Worm (Caenorhabditis elegans) whole organism, L4/young adult: ENCODE data around the gene snx-13.

Experiments
- W03F9.2 ChIP-seq: fragments of 150-350 bp; optimal IDR thresholded peaks from 2 replicates; lab custom pipeline; 2014; ENCODE audit warnings: missing biosample characterization, missing genetic modification characterization
- dao-5 ChIP-seq: sonication (generic microtip); optimal IDR thresholded peaks from 2 replicates; lab custom pipeline; 2016; ENCODE audit warnings: missing genotype, missing genetic modification characterization, moderate library complexity, missing compliant biosample characterization
- him-1 ChIP-seq: sonication (generic microtip); optimal IDR thresholded peaks from 2 replicates; lab custom pipeline; 2016; ENCODE audit warnings: missing genotype, missing genetic modification reagents, missing genetic modification characterization, missing compliant biosample characterization

DNA sequence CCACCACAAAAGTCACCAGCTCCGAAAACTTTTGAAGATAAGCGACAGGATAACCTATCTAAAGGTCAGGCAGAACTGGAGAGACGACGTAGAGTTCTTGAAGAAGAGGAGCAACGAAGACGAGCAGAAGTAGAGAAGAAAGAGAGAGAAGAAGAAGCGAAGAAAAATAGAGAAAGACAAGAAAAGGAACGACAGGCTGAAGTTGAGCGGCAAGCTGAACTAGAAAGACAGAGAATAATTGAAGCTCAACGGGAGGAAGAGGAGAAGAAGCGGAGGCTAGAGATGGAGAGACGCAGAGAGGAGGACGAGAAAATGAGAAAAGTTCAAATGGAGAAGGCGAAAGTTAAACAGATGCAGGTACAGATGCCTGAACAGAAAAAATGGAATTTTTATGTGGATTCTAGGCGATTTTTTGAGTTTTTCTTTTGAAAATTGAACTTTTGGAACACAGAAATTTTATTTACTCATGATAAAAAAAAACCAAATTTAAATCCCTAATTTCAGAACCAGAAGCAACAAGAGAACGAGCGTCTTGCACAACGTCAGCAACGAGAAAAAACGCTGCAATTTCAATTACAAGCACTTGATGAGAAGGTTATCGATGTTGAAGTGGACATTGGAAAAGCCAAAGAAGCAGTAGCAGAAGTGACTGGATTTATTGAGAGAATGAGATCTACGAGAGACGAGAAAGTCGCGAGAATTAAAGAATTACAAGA, 34.0 kb upstream of the snx-13 start:
- TF ChIP-seq him-1 (tag; lab: Kevin White, UChicago) (no peak), dao-5 (tag; lab: Kevin White, UChicago) (no peak), W03F9.2 (tag; lab: Kevin White, UChicago) (no peak)
